Worm (Caenorhabditis elegans) whole organism, mixed stage, embryonic: ENCODE results near the gene npr-1.

Experiments used
- bed-3 ChIP-seq: fragments of 200-800 bp; sonication (Bioruptor generic); optimal IDR thresholded peaks from 3 replicates; lab custom pipeline; 2018; ENCODE audit warnings: mild to moderate bottlenecking, missing genetic modification characterization, moderate library complexity, missing compliant biosample characterization
- blmp-1 ChIP-seq: fragments of 150-350 bp; optimal IDR thresholded peaks from 2 replicates; lab custom pipeline; 2014; ENCODE audit warnings: missing biosample characterization, missing genetic modification characterization
- ceh-43 ChIP-seq: fragments of 200-800 bp; sonication (Bioruptor generic); optimal IDR thresholded peaks from 2 replicates; lab custom pipeline; 2018; ENCODE audit warnings: mild to moderate bottlenecking, missing genetic modification characterization, moderate library complexity, missing compliant biosample characterization
- ceh-83 ChIP-seq: fragments of 200-800 bp; sonication (Bioruptor generic); optimal IDR thresholded peaks from 2 replicates; lab custom pipeline; 2018; ENCODE audit warnings: mild to moderate bottlenecking, missing genetic modification characterization, missing compliant biosample characterization
- ces-1 ChIP-seq: fragments of 150-350 bp; optimal IDR thresholded peaks from 2 replicates; lab custom pipeline; 2014; ENCODE audit warnings: missing biosample characterization, missing genetic modification reagents, missing genetic modification characterization
- cnd-1 ChIP-seq: fragments of 200-800 bp; sonication (Bioruptor generic); optimal IDR thresholded peaks from 2 replicates; lab custom pipeline; 2018; ENCODE audit warnings: mild to moderate bottlenecking, missing genetic modification characterization, missing compliant biosample characterization
- drap-1 ChIP-seq: fragments of 200-800 bp; sonication (Bioruptor generic); optimal IDR thresholded peaks from 3 replicates; lab custom pipeline; 2018; ENCODE audit warnings: mild to moderate bottlenecking, missing genetic modification characterization, missing compliant biosample characterization
- elt-1 ChIP-seq: sonication (generic microtip); optimal IDR thresholded peaks from 2 replicates; lab custom pipeline; 2017; ENCODE audit warnings: missing genetic modification characterization, mild to moderate bottlenecking, missing compliant biosample characterization, antibody characterized with exemption, moderate library complexity, borderline replicate concordance; ENCODE audit not compliant: insufficient read depth
- elt-3 ChIP-seq: fragments of 150-350 bp; optimal IDR thresholded peaks from 2 replicates; lab custom pipeline; 2014; ENCODE audit warnings: missing biosample characterization, missing genetic modification characterization
- flh-1 ChIP-seq: fragments of 200-800 bp; sonication (Bioruptor generic); optimal IDR thresholded peaks from 2 replicates; lab custom pipeline; 2018; ENCODE audit warnings: mild to moderate bottlenecking, missing genetic modification characterization, moderate library complexity, missing compliant biosample characterization
- ham-2 ChIP-seq: fragments of 200-800 bp; sonication (Bioruptor generic); optimal IDR thresholded peaks from 2 replicates; lab custom pipeline; 2018; ENCODE audit warnings: mild to moderate bottlenecking, missing genetic modification characterization, missing compliant biosample characterization
- hlh-1 ChIP-seq: fragments of 150-350 bp; optimal IDR thresholded peaks from 2 replicates; lab custom pipeline; 2014; ENCODE audit warnings: missing biosample characterization, missing genetic modification reagents, missing genetic modification characterization
- lin-13 ChIP-seq: fragments of 150-350 bp; optimal IDR thresholded peaks from 2 replicates; lab custom pipeline; 2014; ENCODE audit warnings: missing biosample characterization, missing genetic modification characterization
- mab-5 ChIP-seq: fragments of 150-350 bp; optimal IDR thresholded peaks from 2 replicates; lab custom pipeline; 2014; ENCODE audit warnings: missing biosample characterization, missing genetic modification characterization
- mls-2 ChIP-seq: sonication (generic microtip); optimal IDR thresholded peaks from 2 replicates; lab custom pipeline; 2016; ENCODE audit warnings: mild to moderate bottlenecking, missing genetic modification characterization, moderate library complexity, missing compliant biosample characterization
- nhr-12 ChIP-seq: fragments of 150-350 bp; optimal IDR thresholded peaks from 2 replicates; lab custom pipeline; 2014; ENCODE audit warnings: missing biosample characterization, missing genetic modification characterization
- nhr-2 ChIP-seq: fragments of 150-350 bp; optimal IDR thresholded peaks from 2 replicates; lab custom pipeline; 2014; ENCODE audit warnings: missing biosample characterization, missing genetic modification characterization
- nhr-28 ChIP-seq: fragments of 150-350 bp; optimal IDR thresholded peaks from 2 replicates; lab custom pipeline; 2014; ENCODE audit warnings: missing biosample characterization, missing genetic modification characterization
- nhr-76 ChIP-seq: sonication (generic microtip); optimal IDR thresholded peaks from 2 replicates; lab custom pipeline; 2017; ENCODE audit warnings: missing biosample characterization, missing genetic modification characterization
- sem-2 ChIP-seq: fragments of 200-800 bp; sonication (Bioruptor generic); optimal IDR thresholded peaks from 2 replicates; lab custom pipeline; 2018; ENCODE audit warnings: mild to moderate bottlenecking, missing genetic modification characterization, missing compliant biosample characterization
- sptf-1 ChIP-seq: sonication (generic microtip); optimal IDR thresholded peaks from 2 replicates; lab custom pipeline; 2017; ENCODE audit warnings: mild to moderate bottlenecking, missing genetic modification characterization, moderate library complexity, missing compliant biosample characterization
- tbx-8 ChIP-seq: fragments of 200-800 bp; sonication (Bioruptor generic); optimal IDR thresholded peaks from 2 replicates; lab custom pipeline; 2018; ENCODE audit warnings: mild to moderate bottlenecking, missing genetic modification characterization, moderate library complexity, missing compliant biosample characterization
- unc-120 ChIP-seq: sonication (generic microtip); optimal IDR thresholded peaks from 2 replicates; lab custom pipeline; 2017; ENCODE audit warnings: missing genetic modification characterization, missing compliant biosample characterization; ENCODE audit not compliant: poor library complexity, severe bottlenecking
- unc-39 ChIP-seq: fragments of 150-350 bp; optimal IDR thresholded peaks from 2 replicates; lab custom pipeline; 2014; ENCODE audit warnings: missing biosample characterization, missing genetic modification characterization
- unc-62 ChIP-seq: fragments of 150-350 bp; optimal IDR thresholded peaks from 2 replicates; lab custom pipeline; 2014; ENCODE audit warnings: missing biosample characterization, missing genetic modification reagents, missing genetic modification characterization
- zip-8 ChIP-seq: fragments of 150-350 bp; optimal IDR thresholded peaks from 2 replicates; lab custom pipeline; 2014; ENCODE audit warnings: missing biosample characterization, missing genetic modification characterization
- ztf-11 ChIP-seq: fragments of 150-350 bp; optimal IDR thresholded peaks from 2 replicates; lab custom pipeline; 2014; ENCODE audit warnings: missing biosample characterization, missing genetic modification characterization

The npr-1 gene

ce11 chrX:4784776-4785175 is 15.0 kb upstream of the npr-1 start:
- TF ChIP-seq lin-13 (tag; lab: Kevin White, UChicago) (no peak), unc-62 (GFP tag; lab: Kevin White, UChicago) (peak; percentile 70), drap-1 (GFP tag; lab: Kevin White, UChicago) (no peak), hlh-1 (peak; percentile 90), mab-5 (tag; lab: Kevin White, UChicago) (no peak), ham-2 (GFP tag; lab: Kevin White, UChicago) (no peak), elt-1 (no peak)
- TF ChIP-seq, all 35 proteins: peak for 2

ce11 chrX:4783117-4783775 is 13.5 kb upstream of the npr-1 start, which contains the start of gene F43C9.2:
F43C9.2 (plus strand) TSS chrX:4783613.
- no peak for TF ChIP-seq ceh-83
- no peak for TF ChIP-seq unc-120 (tag; lab: Kevin White, UChicago)
- no peak for TF ChIP-seq ztf-11
- no peak for TF ChIP-seq elt-1
- TF ChIP-seq unc-62 (GFP tag; lab: Kevin White, UChicago) = no peak
- TF ChIP-seq flh-1 (GFP tag; lab: Kevin White, UChicago) = no peak
- no peak for TF ChIP-seq nhr-28
- TF ChIP-seq mls-2 (tag; lab: Kevin White, UChicago) = no peak
- TF ChIP-seq blmp-1 (tag; lab: Kevin White, UChicago) = no peak
- no peak for TF ChIP-seq nhr-76
- TF ChIP-seq drap-1 (GFP tag; lab: Kevin White, UChicago) = no peak
- TF ChIP-seq mab-5 (tag; lab: Kevin White, UChicago) = no peak
- TF ChIP-seq, all 35 proteins: peak for 0

ce11 chrX:4782197-4782596 is 12.4 kb upstream of the npr-1 start, which contains the start of gene hum-10:
hum-10 (minus strand) TSS chrX:4782297.
- TF ChIP-seq nhr-12 = no peak
- no peak for TF ChIP-seq zip-8 (tag; lab: Kevin White, UChicago)
- TF ChIP-seq ces-1 = no peak
- no peak for TF ChIP-seq tbx-8 (GFP tag; lab: Kevin White, UChicago)
- TF ChIP-seq flh-1 (GFP tag; lab: Kevin White, UChicago) = no peak
- TF ChIP-seq blmp-1 (tag; lab: Kevin White, UChicago) = no peak
- no peak for TF ChIP-seq unc-120 (tag; lab: Kevin White, UChicago)
- no peak for TF ChIP-seq nhr-2 (tag; lab: Kevin White, UChicago)
- TF ChIP-seq cnd-1 (tag; lab: Kevin White, UChicago) = no peak
- no peak for TF ChIP-seq bed-3 (GFP tag; lab: Kevin White, UChicago)
- no peak for TF ChIP-seq unc-62 (GFP tag; lab: Kevin White, UChicago)
- TF ChIP-seq sptf-1 (tag; lab: Kevin White, UChicago) = no peak
- no peak for TF ChIP-seq nhr-76

ce11 chrX:4761540-4761939 is 8.2 kb downstream of the npr-1 start, which contains the start of gene mls-2:
mls-2 (minus strand) TSS chrX:4761640.
- TF ChIP-seq mls-2 (tag; lab: Kevin White, UChicago) = peak; percentile 66
- no peak for TF ChIP-seq nhr-28

- peak; percentile 91 for TF ChIP-seq nhr-2 (tag; lab: Kevin White, UChicago)
- TF ChIP-seq mab-5 (tag; lab: Kevin White, UChicago) = no peak
- peak; percentile 54 for TF ChIP-seq ces-1
- TF ChIP-seq sem-2 (GFP tag; lab: Kevin White, UChicago) = no peak
- TF ChIP-seq mls-2 (tag; lab: Kevin White, UChicago) = peak; percentile 98
- peak; percentile 52 for TF ChIP-seq ceh-43
- TF ChIP-seq unc-120 (tag; lab: Kevin White, UChicago) = no peak
Measured at ce11 chrX:4759718-4760117, 10.1 kb downstream of the npr-1 start.

- TF ChIP-seq unc-39 (tag; lab: Kevin White, UChicago) (no peak), nhr-2 (tag; lab: Kevin White, UChicago) (no peak), mab-5 (tag; lab: Kevin White, UChicago) (no peak), elt-1 (no peak), elt-3 (tag; lab: Kevin White, UChicago) (no peak), tbx-8 (GFP tag; lab: Kevin White, UChicago) (no peak)
Measured at ce11 chrX:4754725-4755124, 15.1 kb downstream of the npr-1 start, which contains the start of gene C39E6.2. C39E6.2 (minus strand) TSS chrX:4755118.
